Fruit fly (Drosophila melanogaster): ENCODE data around the gene SmydA-2.

- no peak for TF ChIP-seq CG1621 (tag; optimal IDR thresholded peaks at IDR 0.05)
- TF ChIP-seq eg (GFP tag; IDR thresholded peaks at IDR 0.05) = no peak
- no peak for TF ChIP-seq spab (GFP tag; optimal IDR thresholded peaks at IDR 0.05)
- no peak for TF ChIP-seq esn (GFP tag; optimal IDR thresholded peaks at IDR 0.05)
- no peak for TF ChIP-seq CG11294 (GFP tag; IDR thresholded peaks at IDR 0.05)
- no peak for TF ChIP-seq Sox102F (GFP tag; optimal IDR thresholded peaks at IDR 0.05)
- peak; percentile 16 for TF ChIP-seq Sox14 (GFP tag; optimal IDR thresholded peaks at IDR 0.05)
- no peak for TF ChIP-seq dsx (GFP tag; optimal IDR thresholded peaks at IDR 0.05; ENCODE audit: poor library complexity, severe bottlenecking)
These were observed 28.8 kb upstream of the SmydA-2 start for dm6 chr3L:19031858-19032257.
